Worm (Caenorhabditis elegans) whole organism, young adult: ENCODE results near the gene plk-1.

Experiments used
- B0035.1 ChIP-seq: sonication (generic microtip); optimal IDR thresholded peaks from 2 replicates; lab custom pipeline; 2016; ENCODE audit warnings: missing genetic modification characterization, mild to moderate bottlenecking, missing compliant biosample characterization, missing genotype, missing genetic modification reagents
- B0336.3 ChIP-seq: fragments of 200-800 bp; sonication (Bioruptor generic); IDR thresholded peaks from 2 replicates; pipeline ENCODE4 v1.3.6; 2022; ENCODE audit warnings: missing genetic modification characterization, missing compliant biosample characterization
- C17E4.6 ChIP-seq: fragments of 200-800 bp; sonication (Bioruptor generic); IDR thresholded peaks from 2 replicates; pipeline ENCODE4 v1.3.6; 2022; ENCODE audit warnings: missing genetic modification reagents, missing genetic modification characterization, missing compliant biosample characterization
- F33H1.4 ChIP-seq: fragments of 200-800 bp; sonication (Bioruptor generic); IDR thresholded peaks from 2 replicates; pipeline ENCODE4 v1.3.6; 2022; ENCODE audit warnings: missing genetic modification reagents, missing genetic modification characterization, missing compliant biosample characterization
- F49E8.2 ChIP-seq: sonication (generic microtip); optimal IDR thresholded peaks from 3 replicates; lab custom pipeline; 2017; ENCODE audit warnings: missing genetic modification characterization, mild to moderate bottlenecking, missing compliant biosample characterization, antibody characterized with exemption, moderate library complexity; ENCODE audit not compliant: insufficient read depth
- F52B5.7 ChIP-seq: sonication (generic microtip); optimal IDR thresholded peaks from 2 replicates; lab custom pipeline; 2016; ENCODE audit warnings: mild to moderate bottlenecking, missing genetic modification characterization, missing compliant biosample characterization
- F55B11.4 ChIP-seq: sonication (generic microtip); optimal IDR thresholded peaks from 2 replicates; lab custom pipeline; 2016; ENCODE audit warnings: missing compliant biosample characterization, missing genetic modification characterization, borderline replicate concordance; ENCODE audit not compliant: insufficient read depth
- Y53G8AR.9 ChIP-seq: fragments of 200-800 bp; sonication (Bioruptor generic); conservative IDR thresholded peaks from 2 replicates; pipeline ENCODE4 v1.3.6; 2022; ENCODE audit warnings: missing genetic modification reagents, missing genetic modification characterization, missing compliant biosample characterization
- Y67H2A.10 ChIP-seq: fragments of 200-800 bp; sonication (Bioruptor generic); conservative IDR thresholded peaks from 2 replicates; pipeline ENCODE4 v1.3.6; 2022; ENCODE audit warnings: missing genetic modification reagents, missing genetic modification characterization, missing compliant biosample characterization
- ZK185.1 ChIP-seq: sonication (generic microtip); optimal IDR thresholded peaks from 2 replicates; lab custom pipeline; 2016; ENCODE audit warnings: mild to moderate bottlenecking, missing genetic modification characterization, missing compliant biosample characterization; ENCODE audit not compliant: poor library complexity, severe bottlenecking
- ama-1 ChIP-seq, 3 experiments: fragments of 150-350 bp in 1 of 3; sonication (generic microtip) in 2 of 3; optimal IDR thresholded peaks; 2 replicates each; lab custom pipeline; 2014 to 2018; ENCODE audit warnings: missing biosample characterization in 2 of 3, missing genetic modification characterization in 2 of 3, missing genetic modification reagents in 2 of 3
- athp-1 ChIP-seq: sonication (generic microtip); optimal IDR thresholded peaks from 2 replicates; lab custom pipeline; 2017; ENCODE audit warnings: mild to moderate bottlenecking, missing genetic modification characterization, missing compliant biosample characterization
- attf-5 ChIP-seq: fragments of 200-800 bp; sonication (Bioruptor generic); optimal IDR thresholded peaks from 2 replicates; lab custom pipeline; 2018; ENCODE audit warnings: mild to moderate bottlenecking, missing genetic modification characterization, missing compliant biosample characterization
- cebp-1 ChIP-seq, 2 experiments: fragments of 200-800 bp in 1 of 2; sonication (Bioruptor generic) in 1 of 2; sonication (generic microtip) in 1 of 2; IDR thresholded peaks in 1 of 2; optimal IDR thresholded peaks in 1 of 2; 2 replicates each; pipeline versions ENCODE4 v1.3.6 to Lab custom; 2017 to 2022; ENCODE audit warnings: missing compliant biosample characterization in 2 of 2, missing genetic modification characterization in 2 of 2, mild to moderate bottlenecking in 1 of 2, missing genetic modification reagents in 1 of 2, moderate library complexity in 1 of 2
- ceh-100 ChIP-seq: fragments of 200-800 bp; sonication (Bioruptor generic); IDR thresholded peaks from 2 replicates; pipeline ENCODE4 v1.3.6; 2022; ENCODE audit warnings: missing genetic modification reagents, missing genetic modification characterization, missing compliant biosample characterization
- ceh-27 ChIP-seq: fragments of 200-800 bp; sonication (Bioruptor generic); optimal IDR thresholded peaks from 2 replicates; lab custom pipeline; 2018; ENCODE audit warnings: mild to moderate bottlenecking, missing genetic modification characterization, moderate library complexity, missing compliant biosample characterization
- ceh-40 ChIP-seq: fragments of 200-800 bp; sonication (Bioruptor generic); IDR thresholded peaks from 2 replicates; pipeline ENCODE4 v1.3.6; 2022; ENCODE audit warnings: missing genetic modification characterization, missing compliant biosample characterization
- ceh-58 ChIP-seq: fragments of 200-800 bp; sonication (Bioruptor generic); IDR thresholded peaks from 2 replicates; pipeline ENCODE4 v1.3.6; 2022; ENCODE audit warnings: missing genetic modification characterization, missing compliant biosample characterization
- dpl-1 ChIP-seq: fragments of 150-350 bp; optimal IDR thresholded peaks from 2 replicates; lab custom pipeline; 2014; ENCODE audit warnings: missing biosample characterization, missing genetic modification reagents, missing genetic modification characterization
- egl-18 ChIP-seq: fragments of 200-800 bp; sonication (Bioruptor generic); IDR thresholded peaks from 2 replicates; pipeline ENCODE4 v1.3.6; 2022; ENCODE audit warnings: missing genetic modification reagents, missing genetic modification characterization, missing compliant biosample characterization
- ekl-4 ChIP-seq: fragments of 200-800 bp; sonication (Bioruptor generic); IDR thresholded peaks from 2 replicates; pipeline ENCODE4 v1.3.6; 2022; ENCODE audit warnings: missing genetic modification reagents, missing genetic modification characterization, missing compliant biosample characterization
- gei-17 ChIP-seq: fragments of 200-800 bp; sonication (Bioruptor generic); optimal IDR thresholded peaks from 2 replicates; lab custom pipeline; 2018; ENCODE audit warnings: mild to moderate bottlenecking, missing genetic modification characterization, missing compliant biosample characterization
- hmg-20 ChIP-seq: fragments of 200-800 bp; sonication (Bioruptor generic); IDR thresholded peaks from 2 replicates; pipeline ENCODE4 v1.3.6; 2022; ENCODE audit warnings: missing genetic modification reagents, missing genetic modification characterization, missing compliant biosample characterization
- hrde-1 ChIP-seq: sonication (generic microtip); optimal IDR thresholded peaks from 2 replicates; lab custom pipeline; 2016; ENCODE audit warnings: missing genetic modification characterization, mild to moderate bottlenecking, missing compliant biosample characterization, moderate library complexity, missing genotype, missing genetic modification reagents, borderline replicate concordance
- lag-1 ChIP-seq: fragments of 200-800 bp; sonication (Bioruptor generic); IDR thresholded peaks from 2 replicates; pipeline ENCODE4 v1.3.6; 2022; ENCODE audit warnings: missing genetic modification reagents, missing genetic modification characterization, missing compliant biosample characterization
- lin-26 ChIP-seq: fragments of 200-800 bp; sonication (Bioruptor generic); IDR thresholded peaks from 2 replicates; pipeline ENCODE4 v1.3.6; 2022; ENCODE audit warnings: missing genetic modification reagents, missing genetic modification characterization, missing compliant biosample characterization
- lin-40 ChIP-seq: sonication (generic microtip); optimal IDR thresholded peaks from 2 replicates; lab custom pipeline; 2016; ENCODE audit warnings: missing genetic modification characterization, mild to moderate bottlenecking, missing compliant biosample characterization, missing genotype, missing genetic modification reagents
- lin-54 ChIP-seq: fragments of 200-800 bp; sonication (Bioruptor generic); optimal IDR thresholded peaks from 2 replicates; lab custom pipeline; 2018; ENCODE audit warnings: mild to moderate bottlenecking, missing genetic modification characterization, missing compliant biosample characterization
- madf-3 ChIP-seq: fragments of 200-800 bp; sonication (Bioruptor generic); IDR thresholded peaks from 2 replicates; pipeline ENCODE4 v1.3.6; 2022; ENCODE audit warnings: missing genetic modification reagents, missing genetic modification characterization, missing compliant biosample characterization
- madf-8 ChIP-seq: fragments of 200-800 bp; sonication (Bioruptor generic); conservative IDR thresholded peaks from 2 replicates; pipeline ENCODE4 v1.3.6; 2022; ENCODE audit warnings: missing genetic modification reagents, missing genetic modification characterization, missing compliant biosample characterization
- mcd-1 ChIP-seq: fragments of 200-800 bp; sonication (Bioruptor generic); IDR thresholded peaks from 2 replicates; pipeline ENCODE4 v1.3.6; 2022; ENCODE audit warnings: missing genetic modification reagents, missing genetic modification characterization, missing compliant biosample characterization
- nfya-1 ChIP-seq: sonication (generic microtip); optimal IDR thresholded peaks from 2 replicates; lab custom pipeline; 2017; ENCODE audit warnings: antibody characterized with exemption, missing compliant biosample characterization, missing genetic modification characterization, borderline replicate concordance; ENCODE audit not compliant: insufficient read depth
- nfyb-1 ChIP-seq: fragments of 200-800 bp; sonication (Bioruptor generic); IDR thresholded peaks from 2 replicates; pipeline ENCODE4 v1.3.6; 2022; ENCODE audit warnings: missing genetic modification reagents, missing genetic modification characterization, missing compliant biosample characterization
- repo-1 ChIP-seq: sonication (generic microtip); optimal IDR thresholded peaks from 2 replicates; lab custom pipeline; 2017; ENCODE audit warnings: mild to moderate bottlenecking, missing genetic modification characterization, missing compliant biosample characterization
- rpc-1 ChIP-seq, 2 experiments: fragments of 150-350 bp in 1 of 2; sonication (generic microtip) in 1 of 2; optimal IDR thresholded peaks; 2 replicates each; lab custom pipeline; 2014 to 2018; ENCODE audit warnings: missing biosample characterization in 1 of 2, missing genetic modification characterization in 1 of 2, missing genetic modification reagents in 1 of 2, missing genotype in 1 of 2
- snpc-1.3 ChIP-seq: sonication (generic microtip); optimal IDR thresholded peaks from 2 replicates; lab custom pipeline; 2017; ENCODE audit warnings: missing genetic modification characterization, mild to moderate bottlenecking, missing compliant biosample characterization, antibody characterized with exemption, moderate library complexity, missing genotype, missing genetic modification reagents; ENCODE audit not compliant: insufficient read depth
- snpc-3.4 ChIP-seq: sonication (generic microtip); optimal IDR thresholded peaks from 2 replicates; lab custom pipeline; 2017; ENCODE audit warnings: missing genetic modification characterization, mild to moderate bottlenecking, missing compliant biosample characterization, antibody characterized with exemption, moderate library complexity, missing genotype, missing genetic modification reagents
- snpc-4 ChIP-seq, 5 experiments: fragments of 150-350 bp in 1 of 5; sonication (generic microtip) in 4 of 5; optimal IDR thresholded peaks; 2 replicates each; lab custom pipeline; 2014 to 2018; ENCODE audit warnings: missing genetic modification characterization in 5 of 5, missing biosample characterization in 3 of 5, antibody characterized with exemption in 2 of 5, mild to moderate bottlenecking in 2 of 5, missing compliant biosample characterization in 2 of 5, missing genotype in 2 of 5, moderate library complexity in 2 of 5, missing genetic modification reagents in 1 of 5
- tbp1 ChIP-seq: fragments of 200-800 bp; sonication (Bioruptor generic); optimal IDR thresholded peaks from 2 replicates; lab custom pipeline; 2018; ENCODE audit warnings: mild to moderate bottlenecking, missing genetic modification characterization, missing compliant biosample characterization
- zfh-2 ChIP-seq: fragments of 200-800 bp; sonication (Bioruptor generic); conservative IDR thresholded peaks from 2 replicates; pipeline ENCODE4 v1.3.6; 2022; ENCODE audit warnings: missing genetic modification reagents, missing genetic modification characterization, missing compliant biosample characterization
- ztf-25 ChIP-seq: fragments of 200-800 bp; sonication (Bioruptor generic); IDR thresholded peaks from 2 replicates; pipeline ENCODE4 v1.3.6; 2022; ENCODE audit warnings: missing genetic modification reagents, missing genetic modification characterization, missing compliant biosample characterization

The plk-1 gene

DNA sequence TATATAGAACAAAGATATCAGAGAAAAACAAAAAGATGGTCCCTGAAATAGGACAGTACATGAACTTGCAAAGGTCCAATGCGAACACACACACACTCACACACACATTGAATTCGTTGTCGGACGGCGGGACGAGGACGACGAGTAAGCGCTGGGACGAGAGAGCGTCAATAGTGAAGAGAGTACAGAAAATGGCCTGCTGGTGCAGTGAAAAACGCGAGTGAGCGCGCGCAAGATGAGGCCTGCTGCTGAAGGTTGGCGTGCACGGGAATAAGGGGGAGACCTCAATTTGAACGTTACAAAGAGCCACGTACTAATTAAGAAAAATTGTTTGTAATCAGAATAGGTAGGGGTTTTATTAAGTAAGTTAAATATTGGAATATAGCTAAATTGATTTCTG lies 25.8 kb downstream of the plk-1 start (continued):
- no peak for TF ChIP-seq ama-1 (optimal IDR thresholded peaks at IDR 0.05; lab: Kevin White, UChicago)
- TF ChIP-seq ama-1 (GFP tag; optimal IDR thresholded peaks at IDR 0.05; lab: Kevin White, UChicago) = no peak
- no peak for TF ChIP-seq repo-1 (tag; lab: Kevin White, UChicago)
- TF ChIP-seq Y67H2A.10 = no peak
- TF ChIP-seq gei-17 (GFP tag; lab: Kevin White, UChicago) = no peak
- no peak for TF ChIP-seq snpc-4 (GFP tag; optimal IDR thresholded peaks at IDR 0.05; lab: Kevin White, UChicago)
- TF ChIP-seq snpc-4 (tag; optimal IDR thresholded peaks at IDR 0.05; lab: Kevin White, UChicago) = no peak
- no peak for TF ChIP-seq hrde-1 (tag; lab: Kevin White, UChicago)
- TF ChIP-seq cebp-1 (GFP tag; IDR thresholded peaks at IDR 0.05; lab: Robert Waterston, UW) = no peak
- peak; percentile 18 for TF ChIP-seq cebp-1 (tag; optimal IDR thresholded peaks at IDR 0.05; lab: Kevin White, UChicago)
- TF ChIP-seq ekl-4 (GFP tag; lab: Robert Waterston, UW) = no peak
- no peak for TF ChIP-seq B0035.1 (tag; lab: Kevin White, UChicago)

DNA sequence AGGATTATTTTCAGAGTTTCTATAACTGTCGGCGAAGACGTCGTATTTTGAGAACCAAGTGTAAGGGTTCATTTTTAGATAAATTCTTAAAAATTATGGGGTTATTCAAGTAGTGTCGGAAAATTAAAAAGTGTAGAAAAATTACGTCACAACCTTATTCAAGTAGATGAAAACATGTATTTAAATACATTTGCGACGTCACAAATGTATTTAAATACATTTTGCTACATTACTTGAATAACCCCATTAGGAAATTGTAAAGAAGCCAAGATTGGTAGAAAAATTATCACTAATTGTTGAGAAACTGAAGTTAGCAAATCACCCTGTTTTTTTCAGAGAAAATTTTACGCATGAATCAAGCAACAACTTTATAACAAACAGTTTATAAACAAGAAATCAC lies 28.0 kb downstream of the plk-1 start:
- TF ChIP-seq ekl-4 (GFP tag; lab: Robert Waterston, UW) (peak; percentile 79), F52B5.7 (tag; lab: Kevin White, UChicago) (no peak), attf-5 (no peak), F55B11.4 (no peak), rpc-1 (optimal IDR thresholded peaks at IDR 0.05; lab: Kevin White, UChicago) (no peak), rpc-1 (tag; optimal IDR thresholded peaks at IDR 0.05; lab: Kevin White, UChicago) (no peak), hrde-1 (tag; lab: Kevin White, UChicago) (peak; percentile 83), athp-1 (peak; percentile 56), cebp-1 (GFP tag; IDR thresholded peaks at IDR 0.05; lab: Robert Waterston, UW) (no peak), cebp-1 (tag; optimal IDR thresholded peaks at IDR 0.05; lab: Kevin White, UChicago) (peak; percentile 6), ceh-100 (GFP tag; lab: Robert Waterston, UW) (peak; percentile 20; the same call in 1 of the 2 replicates), dpl-1 (no peak), ceh-40 (GFP tag; lab: Robert Waterston, UW) (no peak), nfya-1 (tag; lab: Kevin White, UChicago) (no peak), ZK185.1 (no peak), ceh-58 (GFP tag; lab: Robert Waterston, UW) (0 out of 2 replicates have a peak, but pooled peaks have one; percentile 67), madf-3 (GFP tag; lab: Robert Waterston, UW) (peak; percentile 74; the same call in 1 of the 2 replicates), lin-54 (peak; percentile 37), tbp1 (GFP tag; lab: Kevin White, UChicago) (peak; percentile 32), B0336.3 (GFP tag; lab: Robert Waterston, UW) (peak; percentile 64; the same call in 1 of the 2 replicates), Y53G8AR.9 (no peak; the same call in 1 of the 2 replicates), lag-1 (GFP tag; lab: Robert Waterston, UW) (no peak), lin-26 (peak; percentile 58; the same call in 1 of the 2 replicates), madf-8 (GFP tag; lab: Robert Waterston, UW) (0 out of 2 replicates have a peak, but pooled peaks have one; percentile 9), nfyb-1 (GFP tag; lab: Robert Waterston, UW) (peak; percentile 50; the same call in 1 of the 2 replicates), ama-1 (optimal IDR thresholded peaks at IDR 0.05; lab: Kevin White, UChicago) (no peak), ama-1 (GFP tag; optimal IDR thresholded peaks at IDR 0.05; lab: Kevin White, UChicago) (peak in 1 of 2 experiments; percentile 35), ztf-25 (no peak), snpc-1.3 (tag; lab: Kevin White, UChicago) (no peak), hmg-20 (GFP tag; lab: Robert Waterston, UW) (0 out of 2 replicates have a peak, but pooled peaks have one; percentile 18), snpc-3.4 (tag; lab: Kevin White, UChicago) (peak; percentile 4), C17E4.6 (peak; percentile 31; the same call in 1 of the 2 replicates), mcd-1 (GFP tag; lab: Robert Waterston, UW) (0 out of 2 replicates have a peak, but pooled peaks have one; percentile 9), zfh-2 (no peak), gei-17 (GFP tag; lab: Kevin White, UChicago) (no peak), ceh-27 (GFP tag; lab: Kevin White, UChicago) (no peak), lin-40 (tag; lab: Kevin White, UChicago) (no peak), F49E8.2 (tag; lab: Kevin White, UChicago) (peak; percentile 67), F33H1.4 (GFP tag; lab: Robert Waterston, UW) (peak; percentile 57), egl-18 (no peak), repo-1 (tag; lab: Kevin White, UChicago) (no peak)
